Worm (Caenorhabditis elegans): ENCODE measurements around the gene ZC412.10.
A peak's percentile ranks its signal among the peaks of the same experiment; 100 is the strongest.

Gene ZC412.10

DNA sequence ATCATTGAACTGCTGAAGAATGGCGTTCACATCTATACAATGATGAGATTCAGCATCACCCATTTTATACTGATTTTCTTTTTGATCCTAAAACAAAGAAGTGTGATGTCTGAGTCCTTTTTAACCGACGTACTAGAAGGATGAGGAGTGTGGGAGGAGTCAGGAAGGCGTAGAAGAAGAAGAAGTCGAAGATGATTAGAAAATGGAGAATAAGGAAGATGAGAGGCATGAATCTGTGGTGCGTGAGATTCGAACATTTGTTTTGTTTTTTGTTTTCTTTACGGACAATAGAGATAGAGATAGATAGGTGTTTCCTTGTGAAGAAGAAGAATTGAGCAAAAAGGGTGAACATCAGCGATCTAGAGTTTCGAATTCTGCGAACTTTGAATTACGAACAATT, 18.1 kb downstream of the ZC412.10 start, which contains the start of gene npr-13:
Gene npr-13, minus strand, starts transcription at position 101 of the 400 bp plus-strand sequence.
- TF ChIP-seq ztf-23 (GFP tag; IDR thresholded peaks at IDR 0.05) (no peak), klf-2 (GFP tag; conservative IDR thresholded peaks at IDR 0.05) (no peak), cog-1 (tag; optimal IDR thresholded peaks at IDR 0.05) (no peak), ztf-29 (GFP tag; IDR thresholded peaks at IDR 0.05) (no peak), med-1 (GFP tag; optimal IDR thresholded peaks at IDR 0.05; ENCODE audit: insufficient read depth) (no peak), T22C8.4 (GFP tag; IDR thresholded peaks at IDR 0.05) (no peak), ref-1 (GFP tag; conservative IDR thresholded peaks at IDR 0.05) (no peak), flt-1 (GFP tag; IDR thresholded peaks at IDR 0.05) (no peak), tab-1 (GFP tag; IDR thresholded peaks at IDR 0.05) (no peak)

DNA sequence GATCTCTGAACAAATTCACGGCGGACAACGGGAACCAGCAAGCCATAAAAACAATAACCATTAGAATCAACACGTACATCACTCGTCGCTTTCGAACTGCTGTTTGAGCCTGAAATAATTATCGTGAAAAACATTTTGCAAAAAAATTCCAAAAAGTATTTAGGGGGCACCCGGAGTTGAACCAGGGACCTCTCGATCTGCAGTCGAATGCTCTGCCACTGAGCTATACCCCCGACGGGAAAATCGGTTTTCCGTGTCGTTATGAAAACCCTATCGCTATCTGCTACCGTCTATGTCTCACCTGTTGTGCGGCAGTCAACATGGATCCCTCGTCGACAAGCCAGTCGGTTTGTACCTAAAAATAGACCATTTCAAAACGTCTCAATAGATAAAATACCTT, 21.0 kb downstream of the ZC412.10 start:
- TF ChIP-seq klf-2 (GFP tag; conservative IDR thresholded peaks at IDR 0.05) (peak; percentile 46; the same call in 1 of the 2 replicates), ztf-29 (GFP tag; IDR thresholded peaks at IDR 0.05) (no peak), T22C8.4 (GFP tag; IDR thresholded peaks at IDR 0.05) (peak; percentile 62; the same call in 1 of the 2 replicates), flt-1 (GFP tag; IDR thresholded peaks at IDR 0.05) (no peak; the same call in none of the 2 replicates), ref-1 (GFP tag; conservative IDR thresholded peaks at IDR 0.05) (peak; percentile 80), ztf-23 (GFP tag; IDR thresholded peaks at IDR 0.05) (peak; percentile 78; the same call in 1 of the 2 replicates), med-1 (GFP tag; optimal IDR thresholded peaks at IDR 0.05; ENCODE audit: insufficient read depth) (peak; percentile 44), tab-1 (GFP tag; IDR thresholded peaks at IDR 0.05) (peak; percentile 84), cog-1 (tag; optimal IDR thresholded peaks at IDR 0.05) (no peak)

DNA sequence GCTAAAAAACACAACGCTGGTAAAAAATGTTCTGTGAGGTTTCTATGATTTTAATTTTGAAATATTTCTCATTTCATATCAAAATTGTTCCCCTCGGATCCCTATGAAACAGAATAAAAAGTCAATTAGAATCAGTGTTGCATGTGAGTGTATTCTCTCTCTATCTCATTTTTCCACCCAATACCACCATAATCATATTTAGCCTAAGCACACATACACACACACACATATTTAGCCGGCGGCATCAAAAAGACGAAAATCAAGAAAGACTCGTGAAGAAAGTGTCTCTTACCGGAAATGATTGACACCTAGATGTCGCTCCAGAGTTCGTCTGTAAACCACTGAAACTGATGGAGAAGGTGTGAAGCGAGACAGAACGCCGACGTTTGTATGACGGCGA, 22.4 kb downstream of the ZC412.10 start:
- no peak for TF ChIP-seq T22C8.4 (GFP tag; IDR thresholded peaks at IDR 0.05)

DNA sequence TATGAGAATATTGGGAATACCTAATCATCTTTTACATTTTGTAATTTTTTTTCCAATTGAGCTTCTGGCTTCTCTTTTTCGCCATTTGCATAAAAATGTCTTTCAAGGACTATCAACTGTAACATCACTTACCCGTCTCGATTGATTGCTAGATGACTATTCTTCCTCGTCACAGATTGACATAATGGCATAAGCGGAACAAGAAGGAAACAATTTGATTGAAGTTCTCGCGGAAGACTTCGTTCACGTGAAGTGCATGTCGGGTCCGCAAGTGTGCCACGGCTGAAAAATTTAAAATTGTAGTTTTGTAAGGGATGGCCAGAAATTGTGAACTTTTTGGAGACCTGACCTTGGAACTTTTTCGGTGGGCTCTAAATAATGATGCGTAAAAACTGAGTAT, 22.9 kb downstream of the ZC412.10 start:
- no peak for TF ChIP-seq cog-1 (tag; optimal IDR thresholded peaks at IDR 0.05)
- TF ChIP-seq tab-1 (GFP tag; IDR thresholded peaks at IDR 0.05), result no peak
- TF ChIP-seq T22C8.4 (GFP tag; IDR thresholded peaks at IDR 0.05), result no peak
- no peak for TF ChIP-seq ztf-29 (GFP tag; IDR thresholded peaks at IDR 0.05)
- TF ChIP-seq med-1 (GFP tag; optimal IDR thresholded peaks at IDR 0.05; ENCODE audit: insufficient read depth), result no peak
- TF ChIP-seq ztf-23 (GFP tag; IDR thresholded peaks at IDR 0.05), result no peak
- TF ChIP-seq ref-1 (GFP tag; conservative IDR thresholded peaks at IDR 0.05), result no peak
- TF ChIP-seq klf-2 (GFP tag; conservative IDR thresholded peaks at IDR 0.05), result no peak
- no peak for TF ChIP-seq flt-1 (GFP tag; IDR thresholded peaks at IDR 0.05)

DNA sequence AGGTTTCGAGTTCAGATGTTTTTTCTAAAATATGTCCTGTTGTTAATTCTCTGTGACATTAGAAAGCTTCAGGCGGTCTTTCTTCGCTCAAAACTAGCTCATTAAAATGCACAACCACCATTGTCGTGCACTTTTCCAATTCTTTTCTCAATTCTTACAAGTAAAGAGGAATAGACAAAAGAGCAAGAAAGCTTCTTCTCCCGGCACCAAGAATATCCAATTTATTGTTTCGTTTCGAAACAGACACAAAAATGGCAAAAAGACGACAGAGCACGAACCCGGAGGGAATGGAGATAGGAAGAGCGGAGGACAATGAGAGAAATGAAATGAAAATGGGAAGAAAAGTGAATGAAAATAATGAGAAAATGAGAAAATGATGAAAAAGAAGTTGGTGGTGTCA, 24.0 kb downstream of the ZC412.10 start:
- TF ChIP-seq ztf-29 (GFP tag; IDR thresholded peaks at IDR 0.05), result no peak
- TF ChIP-seq T22C8.4 (GFP tag; IDR thresholded peaks at IDR 0.05), result no peak
- no peak for TF ChIP-seq klf-2 (GFP tag; conservative IDR thresholded peaks at IDR 0.05)
- no peak for TF ChIP-seq ztf-23 (GFP tag; IDR thresholded peaks at IDR 0.05)
- TF ChIP-seq flt-1 (GFP tag; IDR thresholded peaks at IDR 0.05), result no peak
- TF ChIP-seq tab-1 (GFP tag; IDR thresholded peaks at IDR 0.05), result no peak
- no peak for TF ChIP-seq cog-1 (tag; optimal IDR thresholded peaks at IDR 0.05)
- TF ChIP-seq med-1 (GFP tag; optimal IDR thresholded peaks at IDR 0.05; ENCODE audit: insufficient read depth), result no peak
- no peak for TF ChIP-seq ref-1 (GFP tag; conservative IDR thresholded peaks at IDR 0.05)

DNA sequence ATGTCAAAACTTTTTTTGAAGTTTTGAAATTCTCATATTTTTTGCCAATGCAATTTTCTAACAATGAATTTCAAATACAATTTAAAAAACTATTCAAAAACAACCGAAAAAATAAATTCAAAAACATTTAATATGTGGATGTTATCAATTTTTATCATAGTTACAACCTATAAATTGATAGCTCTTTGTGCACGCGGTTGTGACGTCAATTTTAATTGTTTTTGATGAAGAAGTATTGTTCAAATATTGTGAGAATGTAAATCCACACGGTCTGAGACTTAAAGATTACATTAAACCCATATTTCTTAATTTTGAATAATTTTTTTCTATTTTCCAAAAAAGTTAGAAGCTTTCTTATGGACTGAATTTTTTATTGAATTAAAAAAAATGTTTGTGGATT, 24.7 kb downstream of the ZC412.10 start:
- TF ChIP-seq cog-1 (tag; optimal IDR thresholded peaks at IDR 0.05), result no peak
- TF ChIP-seq ztf-29 (GFP tag; IDR thresholded peaks at IDR 0.05), result no peak
- no peak for TF ChIP-seq flt-1 (GFP tag; IDR thresholded peaks at IDR 0.05)
- no peak for TF ChIP-seq T22C8.4 (GFP tag; IDR thresholded peaks at IDR 0.05)
- TF ChIP-seq ztf-23 (GFP tag; IDR thresholded peaks at IDR 0.05), result no peak
- TF ChIP-seq med-1 (GFP tag; optimal IDR thresholded peaks at IDR 0.05; ENCODE audit: insufficient read depth), result no peak
- TF ChIP-seq tab-1 (GFP tag; IDR thresholded peaks at IDR 0.05), result no peak
- no peak for TF ChIP-seq klf-2 (GFP tag; conservative IDR thresholded peaks at IDR 0.05)
- TF ChIP-seq ref-1 (GFP tag; conservative IDR thresholded peaks at IDR 0.05), result no peak

DNA sequence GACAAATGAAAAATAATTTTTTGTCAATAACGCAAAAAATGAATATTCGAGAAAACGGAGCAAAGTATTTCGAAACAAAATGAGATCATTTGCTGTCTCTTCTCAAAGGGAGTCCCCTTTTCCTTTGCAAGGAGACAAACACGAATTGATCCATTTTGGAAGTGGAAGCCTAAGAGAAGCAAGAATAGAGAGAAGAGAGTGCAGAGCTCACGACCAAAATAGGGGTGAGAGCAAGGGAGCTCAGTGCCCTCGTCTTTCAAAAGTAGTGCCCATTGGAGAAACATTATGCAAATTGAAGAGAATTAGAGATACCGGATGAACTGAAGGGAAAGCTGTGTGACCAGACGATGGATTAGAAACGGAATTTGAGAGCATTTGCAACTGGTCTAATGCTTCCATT, 25.4 kb downstream of the ZC412.10 start:
- TF ChIP-seq klf-2 (GFP tag; conservative IDR thresholded peaks at IDR 0.05), result no peak

DNA sequence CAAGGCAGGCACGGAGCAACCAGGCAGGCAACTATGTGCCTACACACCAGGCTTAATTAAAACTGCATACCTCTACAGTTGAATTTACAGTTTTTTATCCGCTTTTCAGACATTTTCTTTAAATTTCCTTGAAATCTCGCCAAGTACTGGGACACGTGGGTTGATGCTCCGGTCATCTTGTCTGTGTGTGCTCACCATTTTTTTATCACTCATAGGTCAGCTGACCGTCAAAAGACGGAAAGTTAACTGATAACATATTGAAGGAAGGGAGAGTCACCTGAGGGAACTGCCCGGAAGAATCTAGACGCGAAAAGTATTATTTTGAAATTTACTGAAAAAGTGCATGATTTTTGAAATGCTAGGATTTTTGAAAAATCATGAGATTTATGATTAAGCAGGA, 26.1 kb downstream of the ZC412.10 start:
- TF ChIP-seq ztf-29 (GFP tag; IDR thresholded peaks at IDR 0.05) (no peak), tab-1 (GFP tag; IDR thresholded peaks at IDR 0.05) (no peak), cog-1 (tag; optimal IDR thresholded peaks at IDR 0.05) (no peak), ztf-23 (GFP tag; IDR thresholded peaks at IDR 0.05) (no peak), flt-1 (GFP tag; IDR thresholded peaks at IDR 0.05) (no peak), T22C8.4 (GFP tag; IDR thresholded peaks at IDR 0.05) (no peak), med-1 (GFP tag; optimal IDR thresholded peaks at IDR 0.05; ENCODE audit: insufficient read depth) (no peak), ref-1 (GFP tag; conservative IDR thresholded peaks at IDR 0.05) (no peak), klf-2 (GFP tag; conservative IDR thresholded peaks at IDR 0.05) (no peak)

DNA sequence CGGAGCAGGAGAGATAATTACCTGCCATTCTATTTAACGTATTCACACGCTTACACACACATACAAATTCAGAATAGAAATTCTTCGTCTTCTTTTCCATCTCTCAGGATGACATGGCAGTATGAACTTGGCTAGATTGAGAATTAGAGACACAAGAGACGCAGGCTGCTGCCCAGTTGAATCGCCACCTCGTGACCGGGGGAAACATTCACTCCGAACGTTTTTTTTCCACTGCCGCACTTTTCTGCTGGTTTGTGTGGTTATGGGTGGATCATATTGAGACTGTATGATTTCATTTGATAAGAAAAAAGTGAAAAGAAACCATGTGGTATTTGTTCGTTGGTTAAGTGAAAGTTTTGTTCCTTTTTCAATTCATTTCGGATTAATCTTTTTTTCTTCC, 27.0 kb downstream of the ZC412.10 start:
- TF ChIP-seq T22C8.4 (GFP tag; IDR thresholded peaks at IDR 0.05), result no peak
- TF ChIP-seq tab-1 (GFP tag; IDR thresholded peaks at IDR 0.05), result no peak
- no peak for TF ChIP-seq klf-2 (GFP tag; conservative IDR thresholded peaks at IDR 0.05)
- no peak for TF ChIP-seq ref-1 (GFP tag; conservative IDR thresholded peaks at IDR 0.05)
- no peak for TF ChIP-seq ztf-23 (GFP tag; IDR thresholded peaks at IDR 0.05)
- TF ChIP-seq cog-1 (tag; optimal IDR thresholded peaks at IDR 0.05), result no peak
- no peak for TF ChIP-seq ztf-29 (GFP tag; IDR thresholded peaks at IDR 0.05)
- TF ChIP-seq flt-1 (GFP tag; IDR thresholded peaks at IDR 0.05), result no peak
- no peak for TF ChIP-seq med-1 (GFP tag; optimal IDR thresholded peaks at IDR 0.05; ENCODE audit: insufficient read depth)

DNA sequence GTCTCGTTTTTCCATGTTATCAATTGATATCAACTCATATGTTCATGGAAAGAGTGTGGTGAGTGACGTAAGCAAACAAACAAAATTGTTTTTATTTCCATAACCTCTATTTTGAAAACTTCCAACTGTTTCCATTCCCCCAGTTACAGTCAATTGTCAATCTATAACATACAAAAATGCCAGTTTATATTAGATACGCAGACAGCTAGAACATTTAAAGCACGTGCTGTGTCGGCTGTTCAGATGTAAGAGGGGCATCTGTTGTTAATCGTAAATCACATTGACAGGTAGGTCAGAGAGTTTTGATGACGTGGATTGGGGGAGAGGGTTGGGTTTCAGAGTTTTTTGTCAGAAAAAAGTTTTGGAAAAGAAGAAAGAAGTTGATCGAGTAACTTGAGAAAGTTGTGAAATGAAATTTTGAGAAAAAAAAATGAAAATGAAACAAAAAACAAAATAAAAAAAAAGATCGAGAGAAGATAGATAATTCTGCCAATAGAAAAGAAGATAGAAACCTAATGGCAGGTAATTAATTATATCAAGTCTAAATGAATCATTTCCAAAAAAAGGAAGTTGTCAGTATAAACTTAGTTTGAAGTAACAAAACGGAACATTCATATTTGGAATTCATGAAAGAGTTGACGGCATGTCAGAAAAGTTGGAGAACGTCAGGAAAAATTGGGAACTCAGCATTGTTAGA, 28.0 kb downstream of the ZC412.10 start:
- no peak for TF ChIP-seq ztf-29 (GFP tag; IDR thresholded peaks at IDR 0.05)
- TF ChIP-seq tab-1 (GFP tag; IDR thresholded peaks at IDR 0.05), result no peak
- no peak for TF ChIP-seq T22C8.4 (GFP tag; IDR thresholded peaks at IDR 0.05)
- TF ChIP-seq ztf-23 (GFP tag; IDR thresholded peaks at IDR 0.05), result no peak
- no peak for TF ChIP-seq flt-1 (GFP tag; IDR thresholded peaks at IDR 0.05)
- no peak for TF ChIP-seq med-1 (GFP tag; optimal IDR thresholded peaks at IDR 0.05; ENCODE audit: insufficient read depth)
